Worm (Caenorhabditis elegans) whole organism, L3 larva: ENCODE data around the gene Y55B1AR.2.

Experiments
- R02D3.7 ChIP-seq: fragments of 150-350 bp; optimal IDR thresholded peaks from 2 replicates; lab custom pipeline; 2014; ENCODE audit warnings: missing biosample characterization, missing genetic modification characterization
- ZK546.5 ChIP-seq: sonication (generic microtip); optimal IDR thresholded peaks from 2 replicates; lab custom pipeline; 2017; ENCODE audit warnings: missing biosample characterization, missing genetic modification characterization
- aly-2 ChIP-seq: fragments of 150-350 bp; optimal IDR thresholded peaks from 2 replicates; lab custom pipeline; 2014; ENCODE audit warnings: missing biosample characterization, missing genetic modification characterization
- ama-1 ChIP-seq: fragments of 150-350 bp; optimal IDR thresholded peaks from 2 replicates; lab custom pipeline; 2018
- ceh-16 ChIP-seq: sonication (generic microtip); optimal IDR thresholded peaks from 2 replicates; lab custom pipeline; 2017; ENCODE audit warnings: missing biosample characterization, missing genetic modification characterization
- ceh-28 ChIP-seq: fragments of 150-350 bp; optimal IDR thresholded peaks from 2 replicates; lab custom pipeline; 2014; ENCODE audit warnings: missing biosample characterization, missing genetic modification reagents, missing genetic modification characterization
- ceh-82 ChIP-seq: fragments of 150-350 bp; optimal IDR thresholded peaks from 2 replicates; lab custom pipeline; 2014; ENCODE audit warnings: missing biosample characterization, missing genetic modification characterization
- ceh-9 ChIP-seq: sonication (generic microtip); optimal IDR thresholded peaks from 2 replicates; lab custom pipeline; 2018; ENCODE audit warnings: missing biosample characterization, missing genetic modification characterization
- daf-12 ChIP-seq: fragments of 150-350 bp; optimal IDR thresholded peaks from 2 replicates; lab custom pipeline; 2014; ENCODE audit warnings: missing biosample characterization, missing genetic modification reagents, missing genetic modification characterization
- egl-27 ChIP-seq: sonication (generic microtip); optimal IDR thresholded peaks from 4 replicates; lab custom pipeline; 2017; ENCODE audit warnings: missing biosample characterization, missing genetic modification reagents, missing genetic modification characterization
- egl-5 ChIP-seq: fragments of 150-350 bp; optimal IDR thresholded peaks from 2 replicates; lab custom pipeline; 2017; ENCODE audit warnings: missing biosample characterization, missing genetic modification reagents, missing genetic modification characterization, inconsistent platforms
- elt-1 ChIP-seq: fragments of 150-350 bp; optimal IDR thresholded peaks from 2 replicates; lab custom pipeline; 2014; ENCODE audit warnings: missing biosample characterization, missing genetic modification characterization
- elt-2 ChIP-seq: sonication (generic microtip); optimal IDR thresholded peaks from 2 replicates; lab custom pipeline; 2016; ENCODE audit warnings: missing genetic modification reagents, mild to moderate bottlenecking, missing genetic modification characterization, missing compliant biosample characterization
- elt-3 ChIP-seq, 3 experiments: fragments of 150-350 bp in 1 of 3; sonication (generic microtip) in 2 of 3; optimal IDR thresholded peaks; 2 replicates in 2 of 3; 4 replicates in 1 of 3; lab custom pipeline; 2014 to 2017; ENCODE audit warnings: missing biosample characterization in 3 of 3, missing genetic modification characterization in 3 of 3
- eor-1 ChIP-seq, 2 experiments: fragments of 150-350 bp; optimal IDR thresholded peaks; 2 replicates each; lab custom pipeline; 2014 to 2018; ENCODE audit warnings: missing biosample characterization in 2 of 2, missing genetic modification characterization in 2 of 2
- fkh-10 ChIP-seq: sonication (generic microtip); optimal IDR thresholded peaks from 2 replicates; lab custom pipeline; 2017; ENCODE audit warnings: missing biosample characterization, missing genetic modification reagents, missing genetic modification characterization
- fkh-2 ChIP-seq: fragments of 150-350 bp; optimal IDR thresholded peaks from 2 replicates; lab custom pipeline; 2014; ENCODE audit warnings: missing biosample characterization, missing genetic modification reagents, missing genetic modification characterization
- fos-1 ChIP-seq: fragments of 150-350 bp; optimal IDR thresholded peaks from 2 replicates; lab custom pipeline; 2014; ENCODE audit warnings: missing biosample characterization, missing genetic modification characterization
- hmg-11 ChIP-seq: sonication (generic microtip); optimal IDR thresholded peaks from 2 replicates; lab custom pipeline; 2016; ENCODE audit warnings: missing genetic modification characterization, missing compliant biosample characterization
- jun-1 ChIP-seq: fragments of 150-350 bp; optimal IDR thresholded peaks from 2 replicates; lab custom pipeline; 2014; ENCODE audit warnings: missing biosample characterization, missing genetic modification reagents, missing genetic modification characterization
- lin-15B ChIP-seq: fragments of 150-350 bp; optimal IDR thresholded peaks from 2 replicates; lab custom pipeline; 2014; ENCODE audit warnings: missing biosample characterization, missing genetic modification characterization
- lsy-12 ChIP-seq: sonication (generic microtip); optimal IDR thresholded peaks from 2 replicates; lab custom pipeline; 2016; ENCODE audit warnings: mild to moderate bottlenecking, missing genetic modification characterization, missing compliant biosample characterization
- mdl-1 ChIP-seq: fragments of 150-350 bp; optimal IDR thresholded peaks from 2 replicates; lab custom pipeline; 2014; ENCODE audit warnings: missing biosample characterization, missing genetic modification characterization
- mml-1 ChIP-seq: fragments of 150-350 bp; sonication (generic microtip); optimal IDR thresholded peaks from 3 replicates; lab custom pipeline; 2014; ENCODE audit warnings: missing biosample characterization, missing genetic modification characterization
- nfya-1 ChIP-seq: sonication (generic microtip); optimal IDR thresholded peaks from 2 replicates; lab custom pipeline; 2017; ENCODE audit warnings: missing genetic modification characterization, mild to moderate bottlenecking, missing compliant biosample characterization, antibody characterized with exemption, moderate library complexity; ENCODE audit not compliant: insufficient read depth
- nhr-11 ChIP-seq: fragments of 150-350 bp; optimal IDR thresholded peaks from 2 replicates; lab custom pipeline; 2014; ENCODE audit warnings: missing biosample characterization, missing genetic modification characterization
- nhr-12 ChIP-seq: fragments of 150-350 bp; optimal IDR thresholded peaks from 2 replicates; lab custom pipeline; 2014; ENCODE audit warnings: missing biosample characterization, missing genetic modification characterization
- nhr-23 ChIP-seq: fragments of 150-350 bp; optimal IDR thresholded peaks from 2 replicates; lab custom pipeline; 2014; ENCODE audit warnings: missing biosample characterization, missing genetic modification reagents, missing genetic modification characterization
- nhr-25 ChIP-seq: sonication (generic microtip); optimal IDR thresholded peaks from 2 replicates; lab custom pipeline; 2017; ENCODE audit warnings: missing biosample characterization, missing genetic modification characterization
- nhr-28 ChIP-seq: fragments of 150-350 bp; optimal IDR thresholded peaks from 2 replicates; lab custom pipeline; 2014; ENCODE audit warnings: missing biosample characterization, missing genetic modification characterization
- nhr-43 ChIP-seq: sonication (generic microtip); optimal IDR thresholded peaks from 2 replicates; lab custom pipeline; 2016; ENCODE audit warnings: mild to moderate bottlenecking, missing genetic modification characterization, missing compliant biosample characterization; ENCODE audit not compliant: poor library complexity, severe bottlenecking
- nhr-67 ChIP-seq: fragments of 150-350 bp; optimal IDR thresholded peaks from 2 replicates; lab custom pipeline; 2014; ENCODE audit warnings: missing biosample characterization, missing genetic modification characterization
- nhr-76 ChIP-seq: fragments of 150-350 bp; sonication (generic microtip); optimal IDR thresholded peaks from 5 replicates; lab custom pipeline; 2014; ENCODE audit warnings: missing biosample characterization, missing genetic modification characterization
- nhr-77 ChIP-seq: fragments of 150-350 bp; optimal IDR thresholded peaks from 2 replicates; lab custom pipeline; 2014; ENCODE audit warnings: missing biosample characterization, missing genetic modification characterization
- pha-4 ChIP-seq: fragments of 150-350 bp; optimal IDR thresholded peaks from 2 replicates; lab custom pipeline; 2014; ENCODE audit warnings: missing biosample characterization, missing genetic modification reagents, missing genetic modification characterization
- pqm-1 ChIP-seq: fragments of 150-350 bp; optimal IDR thresholded peaks from 2 replicates; lab custom pipeline; 2017; ENCODE audit warnings: missing biosample characterization, missing genetic modification characterization, inconsistent platforms
- sea-2 ChIP-seq: fragments of 150-350 bp; sonication (generic microtip); optimal IDR thresholded peaks from 4 replicates; lab custom pipeline; 2014; ENCODE audit warnings: missing biosample characterization, missing genetic modification reagents, missing genetic modification characterization
- skn-1 ChIP-seq: fragments of 150-350 bp; optimal IDR thresholded peaks from 2 replicates; lab custom pipeline; 2014; ENCODE audit warnings: missing biosample characterization, missing genetic modification characterization
- snpc-4 ChIP-seq: fragments of 150-350 bp; optimal IDR thresholded peaks from 2 replicates; lab custom pipeline; 2014; ENCODE audit warnings: missing biosample characterization, missing genetic modification characterization
- tbx-2 ChIP-seq: sonication (generic microtip); optimal IDR thresholded peaks from 2 replicates; lab custom pipeline; 2016; ENCODE audit warnings: mild to moderate bottlenecking, missing genetic modification characterization, missing compliant biosample characterization
- unc-39 ChIP-seq: sonication (generic microtip); optimal IDR thresholded peaks from 4 replicates; lab custom pipeline; 2017; ENCODE audit warnings: missing biosample characterization, missing genetic modification characterization
- unc-62 ChIP-seq: fragments of 150-350 bp; sonication (generic microtip); optimal IDR thresholded peaks from 4 replicates; lab custom pipeline; 2014; ENCODE audit warnings: missing biosample characterization, missing genetic modification reagents, missing genetic modification characterization
- zag-1 ChIP-seq: fragments of 150-350 bp; optimal IDR thresholded peaks from 2 replicates; lab custom pipeline; 2014; ENCODE audit warnings: missing biosample characterization, missing genetic modification characterization
- ztf-11 ChIP-seq: fragments of 150-350 bp; optimal IDR thresholded peaks from 2 replicates; lab custom pipeline; 2014; ENCODE audit warnings: missing biosample characterization, missing genetic modification characterization
- ztf-4 ChIP-seq: fragments of 150-350 bp; optimal IDR thresholded peaks from 2 replicates; lab custom pipeline; 2014; ENCODE audit warnings: missing biosample characterization, missing genetic modification characterization

The Y55B1AR.2 gene

DNA sequence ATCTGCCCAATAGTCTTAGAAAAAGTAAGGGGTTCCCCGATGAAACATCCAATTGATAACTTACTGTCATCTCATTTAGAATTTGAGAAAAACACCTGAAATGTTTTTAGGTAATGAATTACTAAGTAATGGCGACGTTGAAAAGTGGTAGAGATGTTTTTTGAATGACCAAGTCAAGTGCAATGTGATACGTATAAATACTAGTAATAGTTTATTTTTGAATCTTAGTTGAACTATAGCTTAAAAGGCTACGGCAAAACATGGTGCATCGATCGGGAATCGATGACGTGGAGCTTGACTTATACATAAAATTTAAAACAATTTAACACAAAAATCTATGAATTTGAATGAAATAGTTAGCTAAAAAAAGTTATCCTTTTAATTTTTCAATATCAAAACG lies 11.0 kb upstream of the Y55B1AR.2 start, which contains the start of gene best-17:
best-17 (minus strand) TSS at position 101 of the 400 bp plus-strand sequence.
- TF ChIP-seq nfya-1 (tag; lab: Kevin White, UChicago) = no peak
- TF ChIP-seq elt-2 = no peak
- no peak for TF ChIP-seq egl-5 (tag; lab: Kevin White, UChicago)
- TF ChIP-seq ceh-82 (tag; lab: Kevin White, UChicago) = no peak
- TF ChIP-seq fkh-2 (tag; lab: Kevin White, UChicago) = no peak
- TF ChIP-seq ceh-16 = no peak
- no peak for TF ChIP-seq nhr-11 (tag; lab: Kevin White, UChicago)
- no peak for TF ChIP-seq ceh-9
- TF ChIP-seq aly-2 (tag; lab: Kevin White, UChicago) = no peak
- TF ChIP-seq tbx-2 = no peak

DNA sequence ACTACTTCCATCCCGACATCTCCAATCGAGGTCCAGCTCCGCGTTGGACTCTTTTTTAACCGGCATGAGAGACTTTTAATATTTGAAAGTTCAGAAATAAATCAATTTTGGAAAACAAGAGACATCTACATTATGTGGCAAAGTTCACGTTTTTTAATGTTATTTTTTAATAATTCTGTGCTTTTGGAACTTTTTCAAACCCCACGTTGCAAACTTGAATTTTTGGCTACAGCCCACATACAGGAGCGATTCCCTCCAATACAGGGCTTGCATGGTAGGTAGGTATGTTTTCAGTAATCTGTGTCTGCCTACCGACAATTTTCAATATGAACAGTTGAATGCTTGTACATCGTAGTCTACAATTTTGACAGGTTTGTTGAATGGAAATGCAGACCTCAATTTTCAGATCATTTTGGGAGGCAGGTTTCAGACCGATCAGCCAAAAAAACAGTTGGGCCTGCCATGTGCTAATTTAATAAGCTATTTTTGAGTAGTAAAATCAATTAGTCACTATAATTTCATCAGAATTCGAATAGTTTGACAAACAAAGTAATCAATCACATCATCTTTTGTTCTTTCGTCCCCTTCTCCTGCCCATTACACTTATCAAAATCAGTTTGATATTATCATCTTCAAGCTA lies 6.9 kb upstream of the Y55B1AR.2 start, which contains the start of the genes Y55B1AR.4 and ttr-7:
Y55B1AR.4 (minus strand) TSS at position 101 of the 640 bp plus-strand sequence.
ttr-7 (plus strand) TSS at position 590 of the 640 bp plus-strand sequence.
- TF ChIP-seq egl-5 (tag; lab: Kevin White, UChicago) (no peak), unc-62 (GFP tag; lab: Kevin White, UChicago) (no peak), nhr-23 (tag; lab: Kevin White, UChicago) (no peak), elt-3 (tag; optimal IDR thresholded peaks at IDR 0.05; lab: Kevin White, UChicago) (no peak), mml-1 (no peak), hmg-11 (tag; lab: Kevin White, UChicago) (no peak), unc-39 (tag; lab: Kevin White, UChicago) (no peak), lsy-12 (tag; lab: Kevin White, UChicago) (no peak), aly-2 (tag; lab: Kevin White, UChicago) (no peak), fos-1 (tag; lab: Kevin White, UChicago) (no peak), sea-2 (no peak), ZK546.5 (tag; lab: Kevin White, UChicago) (no peak), ceh-28 (tag; lab: Kevin White, UChicago) (no peak), ceh-16 (no peak), mdl-1 (tag; lab: Kevin White, UChicago) (no peak), lin-15B (no peak)

DNA sequence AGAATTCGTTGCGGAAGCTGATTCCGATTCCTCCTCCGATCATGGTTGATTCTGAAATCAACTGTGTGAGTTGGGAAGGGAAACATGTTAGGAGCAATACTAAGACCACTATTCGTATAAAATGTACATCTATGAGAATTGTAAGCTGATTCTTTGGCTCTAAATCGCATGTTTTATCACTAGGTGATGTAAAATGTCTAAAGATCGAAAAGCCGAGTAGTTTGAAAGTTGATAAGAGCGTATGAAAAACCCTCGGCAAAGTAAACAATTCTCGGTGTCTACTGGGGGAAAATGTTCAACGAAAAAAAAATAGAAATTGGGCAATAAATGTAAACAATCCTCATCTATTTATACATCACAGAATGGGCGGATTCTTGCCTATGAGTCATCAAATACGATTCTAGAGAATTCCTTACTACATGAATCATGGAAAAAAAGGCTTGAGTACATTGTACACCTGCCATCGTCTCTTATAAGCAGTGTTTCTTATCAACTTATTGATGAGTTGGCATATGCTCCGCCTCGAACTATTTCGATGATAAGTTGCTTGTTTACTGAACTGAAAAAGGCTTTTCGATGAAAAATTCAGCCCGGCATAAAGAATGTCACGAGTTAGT lies 1.8 kb upstream of the Y55B1AR.2 start, which contains the start of gene lec-6:
lec-6 (minus strand) TSS at position 51 of the 617 bp plus-strand sequence.
- TF ChIP-seq ceh-82 (tag; lab: Kevin White, UChicago) = no peak
- TF ChIP-seq fkh-2 (tag; lab: Kevin White, UChicago) = no peak
- TF ChIP-seq skn-1 = peak; percentile 56
- no peak for TF ChIP-seq nfya-1 (tag; lab: Kevin White, UChicago)
- TF ChIP-seq nhr-23 (tag; lab: Kevin White, UChicago) = no peak
- peak; percentile 99 for TF ChIP-seq elt-2
- TF ChIP-seq fkh-10 (GFP tag; lab: Kevin White, UChicago) = no peak
- TF ChIP-seq nhr-43 = no peak
- TF ChIP-seq elt-1 (tag; lab: Kevin White, UChicago) = no peak
- TF ChIP-seq ztf-11 = no peak
- TF ChIP-seq elt-3 (tag; optimal IDR thresholded peaks at IDR 0.05; lab: Kevin White, UChicago) = no peak
- TF ChIP-seq fos-1 (tag; lab: Kevin White, UChicago) = peak; percentile 85
- TF ChIP-seq pqm-1 (tag; lab: Kevin White, UChicago) = peak; percentile 97
- TF ChIP-seq ztf-4 (tag; lab: Kevin White, UChicago) = no peak
- TF ChIP-seq unc-39 (tag; lab: Kevin White, UChicago) = no peak
- TF ChIP-seq snpc-4 (tag; lab: Kevin White, UChicago) = no peak
- no peak for TF ChIP-seq nhr-67 (tag; lab: Kevin White, UChicago)
- TF ChIP-seq egl-27 (tag; lab: Kevin White, UChicago) = no peak
- TF ChIP-seq mdl-1 (tag; lab: Kevin White, UChicago) = no peak
- TF ChIP-seq daf-12 (tag; lab: Kevin White, UChicago) = no peak
- no peak for TF ChIP-seq egl-5 (tag; lab: Kevin White, UChicago)
- TF ChIP-seq nhr-12 (tag; lab: Kevin White, UChicago) = no peak
- TF ChIP-seq ama-1 (lab: Kevin White, UChicago) = peak; percentile 10
- TF ChIP-seq sea-2 = no peak
- no peak for TF ChIP-seq nhr-25 (tag; lab: Kevin White, UChicago)
- no peak for TF ChIP-seq nhr-28 (tag; lab: Kevin White, UChicago)
- TF ChIP-seq lin-15B = no peak
- TF ChIP-seq zag-1 (tag; lab: Kevin White, UChicago) = no peak
- no peak for TF ChIP-seq mml-1
- no peak for TF ChIP-seq R02D3.7 (tag; lab: Kevin White, UChicago)
- TF ChIP-seq nhr-77 = peak; percentile 48
- TF ChIP-seq jun-1 (tag; lab: Kevin White, UChicago) = peak; percentile 90
- TF ChIP-seq nhr-76 = no peak
- peak; percentile 97 for TF ChIP-seq pha-4 (tag; lab: Kevin White, UChicago)
- no peak for TF ChIP-seq eor-1 (tag; optimal IDR thresholded peaks at IDR 0.05; lab: Kevin White, UChicago)
- no peak for TF ChIP-seq aly-2 (tag; lab: Kevin White, UChicago)
- TF ChIP-seq lsy-12 (tag; lab: Kevin White, UChicago) = no peak
- TF ChIP-seq hmg-11 (tag; lab: Kevin White, UChicago) = no peak
- TF ChIP-seq ceh-28 (tag; lab: Kevin White, UChicago) = no peak
- TF ChIP-seq tbx-2 = no peak
- TF ChIP-seq ceh-9 = no peak
- TF ChIP-seq nhr-11 (tag; lab: Kevin White, UChicago) = no peak
